Fruit fly (Drosophila melanogaster): ENCODE measurements around the gene Pka-R1.

The Pka-R1 gene

DNA sequence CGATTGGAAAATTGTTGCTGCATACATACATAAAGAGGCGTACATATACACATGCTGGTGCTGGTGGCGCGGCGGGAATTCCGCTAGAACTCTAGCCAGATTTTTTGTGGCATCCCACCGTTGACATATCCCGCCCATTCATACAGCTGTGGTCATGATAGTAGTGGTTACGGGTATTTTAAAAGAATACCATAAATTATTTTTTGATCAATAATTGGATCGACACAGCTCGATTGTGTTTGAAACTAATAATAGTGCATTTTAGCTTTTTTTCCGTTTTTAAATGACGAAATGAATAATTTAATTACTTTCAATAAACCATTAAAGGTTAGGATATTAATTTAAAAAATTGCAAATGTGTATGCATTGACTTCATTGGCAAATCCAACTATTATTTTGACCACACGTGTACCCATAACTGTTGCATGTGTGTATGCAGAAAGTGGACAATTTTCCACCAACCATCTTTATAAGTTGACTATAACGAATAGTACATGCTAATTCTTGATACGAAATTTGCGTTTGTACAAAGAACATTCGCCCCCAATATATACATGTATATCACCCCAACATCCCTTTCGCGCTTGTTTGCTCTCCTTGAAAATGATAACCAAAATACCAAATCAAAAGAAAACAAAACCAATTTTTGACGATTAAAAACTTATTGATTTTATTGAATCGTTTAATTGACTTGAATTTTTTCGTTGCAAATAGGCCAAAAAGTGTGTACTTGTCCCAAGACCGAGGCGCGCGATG, 43.8 kb upstream of the Pka-R1 start (continued):
- TF ChIP-seq CG17359 (tag; optimal IDR thresholded peaks at IDR 0.05) (peak; percentile 86), hbn (GFP tag; IDR thresholded peaks at IDR 0.05; ENCODE audit: partially characterized antibody) (no peak), CG4282 (GFP tag; optimal IDR thresholded peaks at IDR 0.05) (no peak), chm (GFP tag; IDR thresholded peaks at IDR 0.05) (peak; percentile 86), Bgb (GFP tag; IDR thresholded peaks at IDR 0.05; ENCODE audit: partially characterized antibody) (no peak), mirr (GFP tag; optimal IDR thresholded peaks at IDR 0.05) (peak; percentile 45), fd3F (GFP tag; optimal IDR thresholded peaks at IDR 0.05) (peak; percentile 75), shn (GFP tag; optimal IDR thresholded peaks at IDR 0.05) (peak; percentile 41), Xrp1 (GFP tag; IDR thresholded peaks at IDR 0.05) (peak; percentile 87), CG2889 (GFP tag; IDR thresholded peaks at IDR 0.05) (0 out of 3 replicates have a peak, but pooled peaks have one; percentile 47), unpg (GFP tag; optimal IDR thresholded peaks at IDR 0.05) (peak; percentile 85), D (optimal IDR thresholded peaks at IDR 0.05) (no peak), D (GFP tag; optimal IDR thresholded peaks at IDR 0.05) (peak; percentile 56), unc-4 (GFP tag; IDR thresholded peaks at IDR 0.05; ENCODE audit: partially characterized antibody) (no peak; the same call in 1 of the 2 replicates), pum (GFP tag; optimal IDR thresholded peaks at IDR 0.05) (peak; percentile 51), CG6254 (GFP tag; optimal IDR thresholded peaks at IDR 0.05) (peak; percentile 80), run (tag; optimal IDR thresholded peaks at IDR 0.05) (peak; percentile 68), Antp (GFP tag; optimal IDR thresholded peaks at IDR 0.05) (peak; percentile 65), Ada2b (GFP tag; IDR thresholded peaks at IDR 0.05) (peak; percentile 82), Dp (GFP tag; optimal IDR thresholded peaks at IDR 0.05) (no peak), luna (GFP tag; optimal IDR thresholded peaks at IDR 0.05) (no peak), CG14050 (GFP tag; IDR thresholded peaks at IDR 0.05) (peak; percentile 82), tap (tag; optimal IDR thresholded peaks at IDR 0.05) (no peak), CG10959 (GFP tag; IDR thresholded peaks at IDR 0.05) (peak; percentile 65), bigmax (GFP tag; optimal IDR thresholded peaks at IDR 0.05) (peak; percentile 28), MTF-1 (GFP tag; optimal IDR thresholded peaks at IDR 0.05; ENCODE audit: borderline replicate concordance) (peak; percentile 57), salm (tag; optimal IDR thresholded peaks at IDR 0.05) (peak; percentile 67), hkb (optimal IDR thresholded peaks at IDR 0.05) (no peak), hkb (GFP tag; IDR thresholded peaks at IDR 0.05) (peak; percentile 94), CG4328 (GFP tag; optimal IDR thresholded peaks at IDR 0.05) (no peak), HmgD (GFP tag; optimal IDR thresholded peaks at IDR 0.05) (peak; percentile 53), ken (GFP tag; IDR thresholded peaks at IDR 0.05) (peak; percentile 75; the same call in 1 of the 3 replicates), CG17612 (GFP tag; IDR thresholded peaks at IDR 0.05) (no peak), CG10209 (GFP tag; optimal IDR thresholded peaks at IDR 0.05) (peak; percentile 77), Mes4 (GFP tag; optimal IDR thresholded peaks at IDR 0.05) (peak; percentile 24), CG10147 (GFP tag; optimal IDR thresholded peaks at IDR 0.05) (peak; percentile 55), prd (optimal IDR thresholded peaks at IDR 0.05) (no peak), prd (GFP tag; IDR thresholded peaks at IDR 0.05) (peak; percentile 82), CG16815 (GFP tag; optimal IDR thresholded peaks at IDR 0.05) (peak; percentile 40), disco-r (GFP tag; optimal IDR thresholded peaks at IDR 0.05) (peak; percentile 49), CG12236 (GFP tag; optimal IDR thresholded peaks at IDR 0.05) (peak; percentile 45), Trl (optimal IDR thresholded peaks at IDR 0.05) (no peak), Trl (GFP tag; optimal IDR thresholded peaks at IDR 0.05) (peak; percentile 66), Sin3A (optimal IDR thresholded peaks at IDR 0.05) (no peak), tll (GFP tag; optimal IDR thresholded peaks at IDR 0.05) (no peak), CG12391 (tag; optimal IDR thresholded peaks at IDR 0.05) (peak; percentile 84), stc (GFP tag; IDR thresholded peaks at IDR 0.05) (peak; percentile 84), gcm2 (GFP tag; optimal IDR thresholded peaks at IDR 0.05) (peak; percentile 70), Nf-YB (GFP tag; optimal IDR thresholded peaks at IDR 0.05) (peak; percentile 51), CG4617 (GFP tag; optimal IDR thresholded peaks at IDR 0.05; ENCODE audit: borderline replicate concordance) (peak; percentile 52)
